Worm (Caenorhabditis elegans): ENCODE results near the gene nas-6.

The nas-6 gene

DNA sequence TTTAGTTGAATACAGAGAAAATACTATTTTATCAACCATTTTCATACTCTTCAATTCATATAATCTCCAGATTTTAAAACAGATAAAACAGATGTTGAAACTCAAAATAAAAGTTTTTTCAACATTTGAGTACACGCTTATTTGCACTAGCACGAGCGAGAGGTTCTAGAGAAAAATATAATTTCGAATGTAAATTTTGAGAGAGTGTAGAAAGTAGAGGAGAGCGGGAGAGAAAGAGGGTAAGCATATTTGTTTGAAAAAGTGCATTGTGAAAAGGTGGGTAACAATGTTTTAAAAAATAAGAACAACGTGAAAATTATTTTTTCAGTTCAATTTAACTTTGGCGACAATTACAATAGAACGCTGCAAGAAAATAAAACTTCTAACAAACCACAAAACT is 22.8 kb downstream of the nas-6 start:
- TF ChIP-seq gmeb-1 (tag; optimal IDR thresholded peaks at IDR 0.05) (no peak), nhr-23 (tag; optimal IDR thresholded peaks at IDR 0.05) (no peak), nhr-11 (tag; optimal IDR thresholded peaks at IDR 0.05) (no peak), sem-4 (tag; optimal IDR thresholded peaks at IDR 0.05) (no peak), unc-55 (GFP tag; optimal IDR thresholded peaks at IDR 0.05) (peak; percentile 68), ztf-4 (tag; optimal IDR thresholded peaks at IDR 0.05) (no peak), aly-2 (tag; optimal IDR thresholded peaks at IDR 0.05) (no peak), elt-3 (tag; optimal IDR thresholded peaks at IDR 0.05) (no peak), R02D3.7 (tag; optimal IDR thresholded peaks at IDR 0.05) (no peak), ztf-11 (tag; optimal IDR thresholded peaks at IDR 0.05) (no peak), C34F6.9 (tag; optimal IDR thresholded peaks at IDR 0.05) (peak; percentile 38), mab-5 (tag; optimal IDR thresholded peaks at IDR 0.05) (no peak), zag-1 (tag; optimal IDR thresholded peaks at IDR 0.05) (no peak), mbf-1 (tag; optimal IDR thresholded peaks at IDR 0.05) (no peak)

- TF ChIP-seq nhr-77 (tag; optimal IDR thresholded peaks at IDR 0.05) (no peak), lsy-2 (tag; optimal IDR thresholded peaks at IDR 0.05) (no peak), Y55F3AM.14 (GFP tag; optimal IDR thresholded peaks at IDR 0.05) (no peak), gmeb-1 (tag; optimal IDR thresholded peaks at IDR 0.05) (peak; percentile 40), zag-1 (tag; optimal IDR thresholded peaks at IDR 0.05) (no peak), ceh-16 (tag; optimal IDR thresholded peaks at IDR 0.05) (no peak), nhr-21 (tag; optimal IDR thresholded peaks at IDR 0.05) (no peak), nhr-25 (tag; optimal IDR thresholded peaks at IDR 0.05) (no peak), ztf-11 (tag; optimal IDR thresholded peaks at IDR 0.05) (no peak), crh-2 (tag; optimal IDR thresholded peaks at IDR 0.05) (peak; percentile 9), egl-27 (tag; optimal IDR thresholded peaks at IDR 0.05) (no peak), nhr-10 (tag; optimal IDR thresholded peaks at IDR 0.05) (no peak), dmd-4 (tag; optimal IDR thresholded peaks at IDR 0.05) (no peak), C34F6.9 (tag; optimal IDR thresholded peaks at IDR 0.05) (no peak), skn-1 (tag; optimal IDR thresholded peaks at IDR 0.05) (no peak), alr-1 (tag; optimal IDR thresholded peaks at IDR 0.05) (no peak), snpc-4 (tag; optimal IDR thresholded peaks at IDR 0.05) (no peak), sem-4 (tag; optimal IDR thresholded peaks at IDR 0.05) (no peak), sma-9 (GFP tag; optimal IDR thresholded peaks at IDR 0.05) (peak; percentile 59), sma-9 (tag; optimal IDR thresholded peaks at IDR 0.05) (no peak), fos-1 (tag; optimal IDR thresholded peaks at IDR 0.05) (peak; percentile 30), mab-5 (tag; optimal IDR thresholded peaks at IDR 0.05) (no peak), elt-1 (tag; optimal IDR thresholded peaks at IDR 0.05) (no peak), nhr-12 (tag; optimal IDR thresholded peaks at IDR 0.05) (no peak), unc-39 (tag; optimal IDR thresholded peaks at IDR 0.05) (no peak)
These were observed 23.3 kb downstream of the nas-6 start, which contains the start of gene elo-2 for ce11 chrIV:17467325-17467724. TSS of gene elo-2 (minus strand) at chrIV:17467408.

DNA sequence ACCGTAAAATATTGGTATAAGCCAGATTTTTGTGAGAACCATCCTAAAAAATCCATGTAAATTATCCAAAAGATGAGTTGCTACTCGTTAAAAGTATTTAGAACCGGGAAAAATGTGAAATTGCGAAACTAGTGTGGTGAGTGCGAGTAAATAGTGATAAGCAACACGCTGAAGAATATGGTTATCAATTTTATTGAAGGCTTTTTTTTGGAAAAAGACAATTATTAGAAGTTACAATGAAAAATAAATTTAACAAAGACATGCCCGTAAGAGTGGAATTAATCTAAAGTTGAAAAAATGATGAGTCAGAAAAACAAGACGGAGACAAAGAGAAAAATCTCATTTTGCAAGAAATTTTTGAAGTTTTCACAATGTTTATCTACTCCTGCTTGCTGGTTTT is 24.7 kb downstream of the nas-6 start, which contains the start of gene F11E6.6:
Gene F11E6.6, minus strand, starts transcription at position 101 of the 400 bp plus-strand sequence.
- no peak for TF ChIP-seq R02D3.7 (tag; optimal IDR thresholded peaks at IDR 0.05)
- TF ChIP-seq fos-1 (tag; optimal IDR thresholded peaks at IDR 0.05) = peak; percentile 48
- no peak for TF ChIP-seq ztf-11 (tag; optimal IDR thresholded peaks at IDR 0.05)

DNA sequence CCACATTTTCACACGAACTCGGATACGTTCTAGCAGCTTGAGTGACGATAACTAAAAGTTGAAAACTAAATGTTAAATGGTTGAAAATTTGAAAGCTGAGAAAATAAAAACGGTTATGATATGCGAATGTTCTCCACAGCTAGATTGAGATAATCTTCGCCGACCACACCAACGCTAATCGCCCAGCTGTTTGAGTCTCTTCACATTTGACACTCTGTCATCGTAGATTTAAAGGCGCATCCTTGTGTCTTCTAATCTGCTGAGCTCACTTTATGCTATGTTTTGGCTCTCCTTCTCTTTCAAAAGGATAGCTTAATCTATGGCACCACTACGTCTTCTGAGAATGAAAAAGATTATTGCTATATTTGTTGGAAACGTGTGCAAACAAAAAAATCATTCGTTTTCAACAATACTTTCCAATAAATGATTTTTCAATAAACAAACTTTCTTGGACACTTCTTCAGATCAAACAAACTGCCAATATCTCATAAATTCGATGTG is 27.4 kb downstream of the nas-6 start, which contains the start of gene F11E6.10:
Gene F11E6.10, minus strand, starts transcription at position 51 of the 501 bp plus-strand sequence.
- TF ChIP-seq nhr-10 (tag; optimal IDR thresholded peaks at IDR 0.05) (no peak), fos-1 (tag; optimal IDR thresholded peaks at IDR 0.05) (no peak), dmd-4 (tag; optimal IDR thresholded peaks at IDR 0.05) (no peak), nhr-6 (tag; optimal IDR thresholded peaks at IDR 0.05) (no peak), nhr-25 (tag; optimal IDR thresholded peaks at IDR 0.05) (no peak), ama-1 (optimal IDR thresholded peaks at IDR 0.05) (no peak), aly-2 (tag; optimal IDR thresholded peaks at IDR 0.05) (no peak), Y55F3AM.14 (GFP tag; optimal IDR thresholded peaks at IDR 0.05) (no peak), ztf-11 (tag; optimal IDR thresholded peaks at IDR 0.05) (no peak), snpc-4 (tag; optimal IDR thresholded peaks at IDR 0.05) (no peak), sem-4 (tag; optimal IDR thresholded peaks at IDR 0.05) (no peak), nhr-11 (tag; optimal IDR thresholded peaks at IDR 0.05) (no peak), sma-3 (GFP tag; optimal IDR thresholded peaks at IDR 0.05) (no peak), mab-5 (tag; optimal IDR thresholded peaks at IDR 0.05) (no peak), alr-1 (tag; optimal IDR thresholded peaks at IDR 0.05) (no peak), blmp-1 (tag; optimal IDR thresholded peaks at IDR 0.05; ENCODE audit: insufficient read depth) (no peak), ZK546.5 (tag; optimal IDR thresholded peaks at IDR 0.05) (no peak)
